Fruit fly (Drosophila melanogaster) whole organism, pupa: ENCODE measurements around the gene TTLL4B.

Experiments used
- CG14655 ChIP-seq: fragments of 200-800 bp; sonication (Bioruptor generic); optimal IDR thresholded peaks from 3 replicates; lab custom pipeline; 2017; ENCODE audit warnings: mild to moderate bottlenecking, missing biosample characterization, missing genetic modification reagents, missing genetic modification characterization
- CG15710 ChIP-seq: fragments of 200-800 bp; sonication (Bioruptor generic); optimal IDR thresholded peaks from 2 replicates; lab custom pipeline; 2018; ENCODE audit warnings: missing biosample characterization, mild to moderate bottlenecking, missing genetic modification characterization, moderate library complexity
- CG32121 ChIP-seq: fragments of 200-800 bp; sonication (Bioruptor generic); IDR thresholded peaks from 2 replicates; pipeline ENCODE4 v1.3.6; 2022; ENCODE audit warnings: missing biosample characterization, missing genetic modification characterization
- CG34367 ChIP-seq: fragments of 200-800 bp; sonication (Bioruptor generic); optimal IDR thresholded peaks from 2 replicates; lab custom pipeline; 2018; ENCODE audit warnings: missing biosample characterization, mild to moderate bottlenecking, missing genetic modification characterization
- CG8301 ChIP-seq: fragments of 200-800 bp; sonication (Bioruptor generic); optimal IDR thresholded peaks from 2 replicates; lab custom pipeline; 2018; ENCODE audit warnings: missing biosample characterization, mild to moderate bottlenecking, missing genetic modification characterization
- D1 ChIP-seq: fragments of 200-800 bp; sonication (Bioruptor generic); optimal IDR thresholded peaks from 2 replicates; lab custom pipeline; 2018; ENCODE audit warnings: missing biosample characterization, mild to moderate bottlenecking, missing genetic modification characterization, moderate library complexity
- EcR ChIP-seq: fragments of 200-800 bp; sonication (Bioruptor generic); optimal IDR thresholded peaks from 3 replicates; lab custom pipeline; 2019; ENCODE audit warnings: missing biosample characterization, missing genetic modification characterization, mild to moderate bottlenecking, moderate library complexity, missing genetic modification reagents
- Ets98B ChIP-seq: fragments of 200-800 bp; sonication (Bioruptor generic); IDR thresholded peaks from 2 replicates; pipeline ENCODE4 v1.3.6; 2022; ENCODE audit warnings: missing biosample characterization, missing genetic modification characterization
- Pif1A ChIP-seq: fragments of 200-800 bp; sonication (Bioruptor generic); optimal IDR thresholded peaks from 3 replicates; lab custom pipeline; 2016; ENCODE audit warnings: missing biosample characterization, missing genetic modification characterization
- Pif1B ChIP-seq: fragments of 200-800 bp; sonication (Bioruptor generic); optimal IDR thresholded peaks from 3 replicates; lab custom pipeline; 2016; ENCODE audit warnings: missing biosample characterization, missing genetic modification characterization
- Snoo ChIP-seq: fragments of 200-800 bp; sonication (Bioruptor generic); optimal IDR thresholded peaks from 3 replicates; lab custom pipeline; 2017; ENCODE audit warnings: missing biosample characterization, mild to moderate bottlenecking, missing genetic modification characterization, inconsistent platforms
- rn ChIP-seq: fragments of 200-800 bp; sonication (Bioruptor generic); IDR thresholded peaks from 2 replicates; pipeline ENCODE4 v1.3.6; 2022; ENCODE audit warnings: missing biosample characterization, missing genetic modification characterization

DNA sequence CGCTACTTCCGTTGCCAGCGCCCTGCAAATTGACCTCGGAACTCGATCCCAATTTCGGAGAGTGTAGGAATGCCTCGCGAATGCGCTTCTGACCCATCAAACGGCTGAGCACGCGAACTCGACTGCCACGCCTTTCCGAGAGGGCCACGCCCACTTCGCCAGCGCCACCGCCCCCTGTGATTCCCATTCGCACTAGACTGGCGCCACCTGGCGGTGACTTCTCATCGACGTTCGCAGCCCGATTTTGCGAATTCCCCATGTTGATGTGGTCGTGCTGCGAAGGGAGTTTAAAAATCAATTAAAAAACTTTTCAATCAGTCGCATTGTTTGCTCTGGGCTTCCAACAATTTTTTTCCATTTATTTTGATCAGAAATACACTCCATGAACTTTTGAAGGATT, 30.9 kb downstream of the TTLL4B start:
- TF ChIP-seq CG8301 = no peak
- TF ChIP-seq rn (GFP tag; lab: Robert Waterston, UW) = no peak
- TF ChIP-seq CG34367 (tag; lab: Kevin White, UChicago) = no peak
- no peak for TF ChIP-seq Ets98B (GFP tag; lab: Robert Waterston, UW)
- no peak for TF ChIP-seq EcR (GFP tag; lab: Kevin White, UChicago)
- TF ChIP-seq Pif1B (GFP tag; lab: Kevin White, UChicago) = no peak
- no peak for TF ChIP-seq CG32121
- TF ChIP-seq Snoo (tag; lab: Kevin White, UChicago) = no peak
- TF ChIP-seq CG15710 = no peak
- no peak for TF ChIP-seq D1 (tag; lab: Kevin White, UChicago)
- TF ChIP-seq Pif1A (GFP tag; lab: Kevin White, UChicago) = no peak
- TF ChIP-seq CG14655 (GFP tag; lab: Kevin White, UChicago) = no peak
